Fruit fly (Drosophila melanogaster) whole organism, embryonic: ENCODE data around the gene UQCR-C1.

Experiments
- ATbp ChIP-seq: fragments of 200-800 bp; sonication (Bioruptor generic); optimal IDR thresholded peaks from 2 replicates; lab custom pipeline; 2017; ENCODE audit warnings: missing biosample characterization, mild to moderate bottlenecking, missing genetic modification characterization, missing genetic modification reagents
- B-H2 ChIP-seq: fragments of 200-800 bp; sonication (Bioruptor generic); optimal IDR thresholded peaks from 2 replicates; lab custom pipeline; 2018; ENCODE audit warnings: missing biosample characterization, mild to moderate bottlenecking, missing genetic modification characterization
- CG11504 ChIP-seq: fragments of 200-800 bp; sonication (Bioruptor generic); optimal IDR thresholded peaks from 3 replicates; lab custom pipeline; 2019; ENCODE audit warnings: missing biosample characterization, mild to moderate bottlenecking, missing genetic modification characterization, moderate library complexity
- CG12104 ChIP-seq: fragments of 200-800 bp; sonication (Bioruptor generic); optimal IDR thresholded peaks from 3 replicates; lab custom pipeline; 2016; ENCODE audit warnings: missing biosample characterization, missing genetic modification characterization
- CG12155 ChIP-seq: fragments of 200-800 bp; sonication (Bioruptor generic); optimal IDR thresholded peaks from 3 replicates; lab custom pipeline; 2016; ENCODE audit warnings: missing biosample characterization, missing genetic modification characterization
- CG12299 ChIP-seq: fragments of 200-800 bp; sonication (Bioruptor generic); optimal IDR thresholded peaks from 2 replicates; lab custom pipeline; 2018; ENCODE audit warnings: missing biosample characterization, mild to moderate bottlenecking, missing genetic modification characterization
- CG1233 ChIP-seq: fragments of 200-800 bp; sonication (Bioruptor generic); optimal IDR thresholded peaks from 4 replicates; lab custom pipeline; 2018; ENCODE audit warnings: missing biosample characterization, mild to moderate bottlenecking, missing genetic modification characterization
- CG14667 ChIP-seq: fragments of 200-800 bp; sonication (Bioruptor generic); IDR thresholded peaks from 2 replicates; pipeline ENCODE4 v1.3.6; 2022; ENCODE audit warnings: missing biosample characterization, missing genetic modification characterization
- CG17359 ChIP-seq: fragments of 200-800 bp; sonication (Bioruptor generic); optimal IDR thresholded peaks from 3 replicates; lab custom pipeline; 2018; ENCODE audit warnings: missing biosample characterization, mild to moderate bottlenecking, missing genetic modification characterization, moderate library complexity
- CG2116 ChIP-seq: fragments of 200-800 bp; sonication (Bioruptor generic); optimal IDR thresholded peaks from 3 replicates; lab custom pipeline; 2018; ENCODE audit warnings: missing biosample characterization, mild to moderate bottlenecking, missing genetic modification characterization
- CG2120 ChIP-seq: fragments of 200-800 bp; sonication (Bioruptor generic); optimal IDR thresholded peaks from 3 replicates; lab custom pipeline; 2016; ENCODE audit warnings: missing biosample characterization, missing genetic modification characterization
- CG2678 ChIP-seq: fragments of 200-800 bp; sonication (Bioruptor generic); optimal IDR thresholded peaks from 3 replicates; lab custom pipeline; 2019; ENCODE audit warnings: missing biosample characterization, mild to moderate bottlenecking, missing genetic modification characterization, moderate library complexity
- CG3281 ChIP-seq: fragments of 200-800 bp; sonication (Bioruptor generic); optimal IDR thresholded peaks from 3 replicates; lab custom pipeline; 2017; ENCODE audit warnings: missing biosample characterization, mild to moderate bottlenecking, missing genetic modification characterization
- CG3726 ChIP-seq: fragments of 200-800 bp; sonication (Bioruptor generic); IDR thresholded peaks from 3 replicates; pipeline ENCODE4, ENCODE4 v1.3.6; 2022; ENCODE audit warnings: missing biosample characterization, missing genetic modification characterization
- CG4617 ChIP-seq: fragments of 200-800 bp; sonication (Bioruptor generic); optimal IDR thresholded peaks from 3 replicates; lab custom pipeline; 2016; ENCODE audit warnings: missing biosample characterization, missing genetic modification characterization, borderline replicate concordance
- CG8281 ChIP-seq: fragments of 200-800 bp; sonication (Bioruptor generic); optimal IDR thresholded peaks from 2 replicates; lab custom pipeline; 2018; ENCODE audit warnings: missing biosample characterization, mild to moderate bottlenecking, missing genetic modification characterization, moderate library complexity
- CoRest ChIP-seq: fragments of 200-800 bp; sonication (Bioruptor generic); optimal IDR thresholded peaks from 3 replicates; lab custom pipeline; 2018; ENCODE audit warnings: missing biosample characterization, mild to moderate bottlenecking, missing genetic modification characterization, moderate library complexity
- Dip2 ChIP-seq: fragments of 200-800 bp; sonication (Bioruptor generic); IDR thresholded peaks from 2 replicates; pipeline ENCODE4 v1.3.6; 2022; ENCODE audit warnings: missing biosample characterization, missing genetic modification characterization
- E2f2 ChIP-seq: fragments of 200-800 bp; sonication (Bioruptor generic); IDR thresholded peaks from 2 replicates; pipeline ENCODE4 v1.3.6; 2022; ENCODE audit warnings: missing biosample characterization, missing genetic modification characterization
- Ets65A ChIP-seq: fragments of 200-800 bp; sonication (Bioruptor generic); peaks from one replicate; lab custom pipeline; 2016; ENCODE audit warnings: missing biosample characterization, missing genetic modification characterization
- Fer2 ChIP-seq: fragments of 200-800 bp; sonication (Bioruptor generic); optimal IDR thresholded peaks from 2 replicates; lab custom pipeline; 2018; ENCODE audit warnings: missing biosample characterization, mild to moderate bottlenecking, missing genetic modification characterization, moderate library complexity
- Lpt ChIP-seq: fragments of >200 bp; optimal IDR thresholded peaks from 2 replicates; lab custom pipeline; 2018; ENCODE audit warnings: missing biosample characterization, missing genetic modification characterization
- MESR4 ChIP-seq: fragments of 200-800 bp; sonication (Bioruptor generic); optimal IDR thresholded peaks from 2 replicates; lab custom pipeline; 2018; ENCODE audit warnings: missing biosample characterization, mild to moderate bottlenecking, missing genetic modification characterization, moderate library complexity
- Meics ChIP-seq: fragments of 200-800 bp; sonication (Bioruptor generic); optimal IDR thresholded peaks from 2 replicates; lab custom pipeline; 2017; ENCODE audit warnings: missing biosample characterization, mild to moderate bottlenecking, missing genetic modification characterization
- Oaz ChIP-seq: fragments of 200-800 bp; sonication (Bioruptor generic); IDR thresholded peaks from 2 replicates; pipeline ENCODE4 v1.3.6; 2022; ENCODE audit warnings: missing biosample characterization, missing genetic modification characterization
- Sox102F ChIP-seq: fragments of 200-800 bp; sonication (Bioruptor generic); optimal IDR thresholded peaks from 2 replicates; lab custom pipeline; 2018; ENCODE audit warnings: missing biosample characterization, mild to moderate bottlenecking, missing genetic modification characterization, moderate library complexity
- bcd ChIP-seq: fragments of 200-800 bp; sonication (Bioruptor generic); optimal IDR thresholded peaks from 2 replicates; lab custom pipeline; 2017; ENCODE audit warnings: missing biosample characterization, mild to moderate bottlenecking, missing genetic modification characterization
- cad ChIP-seq: fragments of >200 bp; optimal IDR thresholded peaks from 2 replicates; lab custom pipeline; 2017; ENCODE audit warnings: missing biosample characterization, missing genetic modification characterization
- caup ChIP-seq: fragments of 200-800 bp; sonication (Bioruptor generic); optimal IDR thresholded peaks from 3 replicates; lab custom pipeline; 2017; ENCODE audit warnings: missing biosample characterization, mild to moderate bottlenecking, missing genetic modification characterization, moderate library complexity; ENCODE audit not compliant: severe bottlenecking
- dmrt99B ChIP-seq: fragments of 200-800 bp; sonication (Bioruptor generic); optimal IDR thresholded peaks from 2 replicates; lab custom pipeline; 2018; ENCODE audit warnings: missing biosample characterization, mild to moderate bottlenecking, missing genetic modification characterization, moderate library complexity
- exex ChIP-seq: fragments of 200-800 bp; sonication (Bioruptor generic); optimal IDR thresholded peaks from 4 replicates; lab custom pipeline; 2018; ENCODE audit warnings: missing biosample characterization, mild to moderate bottlenecking, missing genetic modification characterization, moderate library complexity
- fd3F ChIP-seq: fragments of 200-800 bp; sonication (Bioruptor generic); optimal IDR thresholded peaks from 2 replicates; lab custom pipeline; 2018; ENCODE audit warnings: missing biosample characterization, mild to moderate bottlenecking, missing genetic modification characterization, moderate library complexity
- fd64A ChIP-seq: fragments of 200-800 bp; sonication (Bioruptor generic); optimal IDR thresholded peaks from 3 replicates; lab custom pipeline; 2018; ENCODE audit warnings: missing biosample characterization, mild to moderate bottlenecking, missing genetic modification characterization
- gem ChIP-seq: fragments of 200-800 bp; sonication (Bioruptor generic); optimal IDR thresholded peaks from 2 replicates; lab custom pipeline; 2019; ENCODE audit warnings: missing biosample characterization, mild to moderate bottlenecking, missing genetic modification characterization, moderate library complexity
- h ChIP-seq: fragments of >200 bp; optimal IDR thresholded peaks from 2 replicates; lab custom pipeline; 2017
- hkb ChIP-seq, 2 experiments: fragments of 200-800 bp in 1 of 2; fragments of >200 bp in 1 of 2; sonication (Bioruptor generic) in 1 of 2; IDR thresholded peaks in 1 of 2; optimal IDR thresholded peaks in 1 of 2; 2 replicates each; pipeline versions ENCODE4 v1.3.6 to Lab custom; 2017 to 2022; ENCODE audit warnings: missing biosample characterization in 1 of 2, missing genetic modification characterization in 1 of 2
- ind ChIP-seq: fragments of 200-800 bp; sonication (Bioruptor generic); optimal IDR thresholded peaks from 3 replicates; lab custom pipeline; 2016; ENCODE audit warnings: missing biosample characterization, missing genetic modification characterization
- lab ChIP-seq: fragments of 200-800 bp; sonication (Bioruptor generic); optimal IDR thresholded peaks from 3 replicates; lab custom pipeline; 2017; ENCODE audit warnings: missing biosample characterization, missing genetic modification characterization, mild to moderate bottlenecking, moderate library complexity, missing genetic modification reagents
- lilli ChIP-seq: fragments of 200-800 bp; sonication (Bioruptor generic); optimal IDR thresholded peaks from 3 replicates; lab custom pipeline; 2016; ENCODE audit warnings: missing biosample characterization, missing genetic modification characterization
- lov ChIP-seq, 2 experiments: fragments of 200-800 bp in 1 of 2; fragments of >200 bp in 1 of 2; sonication (Bioruptor generic) in 1 of 2; IDR thresholded peaks in 1 of 2; optimal IDR thresholded peaks in 1 of 2; 2 replicates in 1 of 2; 3 replicates in 1 of 2; pipeline versions ENCODE4 v1.3.6 to Lab custom; 2017 to 2022; ENCODE audit warnings: missing biosample characterization in 1 of 2, missing genetic modification characterization in 1 of 2
- mam ChIP-seq: fragments of 200-800 bp; sonication (Bioruptor generic); optimal IDR thresholded peaks from 3 replicates; lab custom pipeline; 2016; ENCODE audit warnings: missing biosample characterization, missing genetic modification characterization
- nmo ChIP-seq: fragments of 200-800 bp; sonication (Bioruptor generic); optimal IDR thresholded peaks from 2 replicates; lab custom pipeline; 2018; ENCODE audit warnings: missing biosample characterization, mild to moderate bottlenecking, missing genetic modification characterization, moderate library complexity
- peb ChIP-seq: fragments of 200-800 bp; sonication (Bioruptor generic); IDR thresholded peaks from 2 replicates; pipeline ENCODE4 v1.3.6; 2022; ENCODE audit warnings: missing biosample characterization, missing genetic modification characterization
- pnt ChIP-seq: fragments of 200-800 bp; sonication (Bioruptor generic); optimal IDR thresholded peaks from 3 replicates; lab custom pipeline; 2016; ENCODE audit warnings: missing biosample characterization, missing genetic modification characterization
- sens ChIP-seq: fragments of 200-800 bp; sonication (Bioruptor generic); peaks from one replicate; lab custom pipeline; 2016; ENCODE audit warnings: missing biosample characterization, missing genetic modification characterization
- slbo ChIP-seq: fragments of 200-800 bp; sonication (Bioruptor generic); IDR thresholded peaks from 2 replicates; pipeline ENCODE4 v1.3.6; 2022; ENCODE audit warnings: missing biosample characterization, missing genetic modification characterization
- sna ChIP-seq: fragments of 200-800 bp; sonication (Bioruptor generic); IDR thresholded peaks from 2 replicates; pipeline ENCODE4 v1.3.6; 2022; ENCODE audit warnings: missing biosample characterization, missing genetic modification characterization; ENCODE audit not compliant: partially characterized antibody
- sob ChIP-seq: fragments of 200-800 bp; sonication (Bioruptor generic); IDR thresholded peaks from 2 replicates; pipeline ENCODE4 v1.3.6; 2022; ENCODE audit warnings: missing biosample characterization, missing genetic modification characterization
- tio ChIP-seq: fragments of 200-800 bp; sonication (Bioruptor generic); optimal IDR thresholded peaks from 2 replicates; lab custom pipeline; 2017; ENCODE audit warnings: missing biosample characterization, missing genetic modification characterization, inconsistent platforms

UQCR-C1 gene

dm6 chr3R:14875274-14875964, 14.6 kb upstream of the UQCR-C1 start, which contains the start of gene btsz (continued):
- TF ChIP-seq gem (tag; lab: Kevin White, UChicago) (peak; percentile 67), lab (GFP tag; lab: Kevin White, UChicago) (peak; percentile 75), exex (tag; lab: Kevin White, UChicago) (peak; percentile 15), pnt (GFP tag; lab: Kevin White, UChicago) (no peak), fd3F (GFP tag; lab: Kevin White, UChicago) (peak; percentile 35), slbo (peak; percentile 40; the same call in 1 of the 2 replicates), Fer2 (tag; lab: Kevin White, UChicago) (peak; percentile 19), MESR4 (GFP tag; lab: Kevin White, UChicago) (no peak), CG8281 (peak; percentile 11), mam (GFP tag; lab: Kevin White, UChicago) (peak; percentile 21), sna (GFP tag; lab: Robert Waterston, UW) (no peak), bcd (GFP tag; lab: Kevin White, UChicago) (peak; percentile 54), Sox102F (GFP tag; lab: Kevin White, UChicago) (peak; percentile 33), E2f2 (GFP tag; lab: Robert Waterston, UW) (no peak), B-H2 (GFP tag; lab: Kevin White, UChicago) (peak; percentile 11), Lpt (GFP tag; lab: Kevin White, UChicago) (no peak), CG17359 (peak; percentile 32), CG2120 (peak; percentile 70), dmrt99B (tag; lab: Kevin White, UChicago) (peak; percentile 75), sens (GFP tag; lab: Kevin White, UChicago) (peak; percentile 53), cad (GFP tag; lab: Kevin White, UChicago) (no peak), sob (GFP tag; lab: Robert Waterston, UW) (no peak), CG3726 (GFP tag; lab: Robert Waterston, UW) (no peak), CG4617 (GFP tag; lab: Kevin White, UChicago) (no peak), peb (GFP tag; lab: Robert Waterston, UW) (no peak), CG2678 (peak; percentile 83), h (lab: Kevin White, UChicago) (no peak), Meics (GFP tag; lab: Kevin White, UChicago) (peak; percentile 79), CG1233 (GFP tag; lab: Kevin White, UChicago) (peak; percentile 13), tio (GFP tag; lab: Kevin White, UChicago) (peak; percentile 27), CG2116 (GFP tag; lab: Kevin White, UChicago) (peak; percentile 1), CG11504 (tag; lab: Kevin White, UChicago) (peak; percentile 72), caup (GFP tag; lab: Kevin White, UChicago) (peak; percentile 53), hkb (optimal IDR thresholded peaks at IDR 0.05; lab: Kevin White, UChicago) (no peak), hkb (GFP tag; IDR thresholded peaks at IDR 0.05; lab: Robert Waterston, UW) (no peak), Ets65A (GFP tag; lab: Kevin White, UChicago) (peak; percentile 86), Oaz (GFP tag; lab: Robert Waterston, UW) (no peak), CG14667 (GFP tag; lab: Robert Waterston, UW) (no peak), nmo (peak; percentile 26), ind (GFP tag; lab: Kevin White, UChicago) (peak; percentile 44), lilli (GFP tag; lab: Kevin White, UChicago) (peak; percentile 39), fd64A (GFP tag; lab: Kevin White, UChicago) (no peak), ATbp (GFP tag; lab: Kevin White, UChicago) (peak; percentile 18), Dip2 (GFP tag; lab: Robert Waterston, UW) (no peak), CG3281 (peak; percentile 68), lov (optimal IDR thresholded peaks at IDR 0.05; lab: Kevin White, UChicago) (no peak), lov (GFP tag; IDR thresholded peaks at IDR 0.05; lab: Robert Waterston, UW) (0 out of 3 replicates have a peak, but pooled peaks have one; percentile 19), CG12299 (tag; lab: Kevin White, UChicago) (no peak), CoRest (tag; lab: Kevin White, UChicago) (peak; percentile 59), CG12155 (GFP tag; lab: Kevin White, UChicago) (no peak), CG12104 (GFP tag; lab: Kevin White, UChicago) (peak; percentile 35)
